Worm (Caenorhabditis elegans) whole organism, midembryonic: Measurements from ENCODE around the gene srh-52.

Experiments used
- T22C8.4 ChIP-seq: fragments of 200-800 bp; sonication (Bioruptor generic); IDR thresholded peaks from 2 replicates; pipeline ENCODE4 v1.3.6; 2022; ENCODE audit warnings: missing genetic modification characterization, missing compliant biosample characterization
- cog-1 ChIP-seq: sonication (generic microtip); optimal IDR thresholded peaks from 2 replicates; lab custom pipeline; 2016; ENCODE audit warnings: missing genetic modification characterization, missing compliant biosample characterization
- flt-1 ChIP-seq: fragments of 200-800 bp; sonication (Bioruptor generic); IDR thresholded peaks from 2 replicates; pipeline ENCODE4 v1.3.6; 2022; ENCODE audit warnings: missing genetic modification characterization, missing compliant biosample characterization
- klf-2 ChIP-seq: fragments of 200-800 bp; sonication (Bioruptor generic); conservative IDR thresholded peaks from 2 replicates; pipeline ENCODE4 v1.3.6; 2022; ENCODE audit warnings: missing genetic modification reagents, missing genetic modification characterization, missing compliant biosample characterization
- med-1 ChIP-seq: sonication (generic microtip); optimal IDR thresholded peaks from 2 replicates; lab custom pipeline; 2017; ENCODE audit warnings: missing genetic modification characterization, mild to moderate bottlenecking, missing compliant biosample characterization, antibody characterized with exemption, missing genetic modification reagents; ENCODE audit not compliant: insufficient read depth
- ref-1 ChIP-seq: fragments of 200-800 bp; sonication (Bioruptor generic); conservative IDR thresholded peaks from 2 replicates; pipeline ENCODE4 v1.3.6; 2022; ENCODE audit warnings: missing genetic modification reagents, missing genetic modification characterization, missing compliant biosample characterization
- tab-1 ChIP-seq: fragments of 200-800 bp; sonication (Bioruptor generic); IDR thresholded peaks from 2 replicates; pipeline ENCODE4 v1.3.6; 2022; ENCODE audit warnings: missing genetic modification characterization, missing compliant biosample characterization
- ztf-23 ChIP-seq: fragments of 200-800 bp; sonication (Bioruptor generic); IDR thresholded peaks from 2 replicates; pipeline ENCODE4 v1.3.6; 2022; ENCODE audit warnings: missing genetic modification reagents, missing genetic modification characterization, missing compliant biosample characterization
- ztf-29 ChIP-seq: fragments of 200-800 bp; sonication (Bioruptor generic); IDR thresholded peaks from 2 replicates; pipeline ENCODE4 v1.3.6; 2022; ENCODE audit warnings: missing genetic modification reagents, missing genetic modification characterization, missing compliant biosample characterization

srh-52 gene

DNA sequence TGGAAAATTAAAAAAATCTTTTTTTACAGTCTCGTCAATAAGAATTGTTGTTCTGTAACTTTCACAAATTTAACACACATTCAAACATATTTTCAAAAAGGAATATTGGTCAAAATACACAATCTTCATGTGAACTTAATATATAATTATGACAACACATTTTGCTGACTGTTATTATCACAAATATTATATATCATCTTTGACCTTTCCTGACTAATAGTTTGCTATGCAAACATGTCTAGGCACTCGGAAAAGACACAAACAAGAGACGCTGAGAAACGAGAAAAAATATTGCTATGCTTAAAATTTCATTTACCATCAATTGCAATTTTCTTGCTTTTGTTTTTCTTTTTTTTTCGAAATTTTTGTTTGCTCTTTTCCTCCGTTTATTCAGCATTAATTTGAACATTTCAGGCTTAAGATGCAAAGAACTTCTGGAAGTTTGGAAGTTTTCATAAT, 25.8 kb upstream of the srh-52 start, which contains the start of gene fbxa-135:
Gene fbxa-135 (plus strand): TSS at position 409 of the 459 bp plus-strand sequence.
- no peak for TF ChIP-seq ztf-23 (GFP tag; lab: Robert Waterston, UW)
- no peak for TF ChIP-seq T22C8.4 (GFP tag; lab: Robert Waterston, UW)
- TF ChIP-seq ztf-29 (GFP tag; lab: Robert Waterston, UW): no peak
- TF ChIP-seq tab-1 (GFP tag; lab: Robert Waterston, UW): no peak
- TF ChIP-seq cog-1 (tag; lab: Kevin White, UChicago): no peak
- no peak for TF ChIP-seq flt-1 (GFP tag; lab: Robert Waterston, UW)
- TF ChIP-seq med-1 (GFP tag; lab: Kevin White, UChicago): no peak
- TF ChIP-seq klf-2 (GFP tag; lab: Robert Waterston, UW): no peak
- no peak for TF ChIP-seq ref-1 (GFP tag; lab: Robert Waterston, UW)

DNA sequence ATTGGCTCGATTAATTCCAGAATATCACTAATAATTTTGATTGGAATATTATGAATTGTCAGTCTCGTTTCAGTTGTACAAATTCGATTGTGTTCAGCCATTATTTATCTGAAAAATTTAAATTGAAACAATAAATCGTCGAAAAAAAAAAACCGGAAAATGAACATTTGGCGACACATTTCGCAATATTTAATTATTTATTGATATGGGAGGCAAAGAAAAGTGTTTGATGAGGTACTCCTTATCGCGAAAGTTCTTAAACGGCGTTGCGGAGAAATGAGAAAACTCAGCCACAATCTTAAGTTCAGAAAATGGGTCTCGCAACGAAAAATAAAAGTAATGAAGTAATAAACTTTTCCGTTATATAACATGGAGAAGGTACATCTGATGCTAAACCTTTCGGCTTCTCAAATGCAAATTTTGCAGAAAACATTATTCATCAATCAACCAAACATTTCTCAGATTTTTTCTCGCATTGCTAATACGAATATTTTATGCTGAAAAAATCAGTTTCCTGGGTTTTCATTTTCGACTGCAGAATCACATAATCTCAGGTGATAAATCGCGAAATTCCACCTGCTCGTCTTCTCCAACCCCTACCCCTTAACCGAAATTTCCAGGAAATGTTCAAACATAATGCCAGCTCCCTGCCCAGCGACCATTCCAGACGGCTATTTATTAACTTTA, 23.7 kb upstream of the srh-52 start, which contains the start of the genes T06E6.15 and sri-7:
Gene T06E6.15 (minus strand): TSS at position 101 of the 687 bp plus-strand sequence.
Gene sri-7 (plus strand): TSS at position 637 of the 687 bp plus-strand sequence.
- TF ChIP-seq klf-2 (GFP tag; lab: Robert Waterston, UW) (no peak), ztf-23 (GFP tag; lab: Robert Waterston, UW) (no peak), tab-1 (GFP tag; lab: Robert Waterston, UW) (no peak), cog-1 (tag; lab: Kevin White, UChicago) (no peak), T22C8.4 (GFP tag; lab: Robert Waterston, UW) (no peak)

DNA sequence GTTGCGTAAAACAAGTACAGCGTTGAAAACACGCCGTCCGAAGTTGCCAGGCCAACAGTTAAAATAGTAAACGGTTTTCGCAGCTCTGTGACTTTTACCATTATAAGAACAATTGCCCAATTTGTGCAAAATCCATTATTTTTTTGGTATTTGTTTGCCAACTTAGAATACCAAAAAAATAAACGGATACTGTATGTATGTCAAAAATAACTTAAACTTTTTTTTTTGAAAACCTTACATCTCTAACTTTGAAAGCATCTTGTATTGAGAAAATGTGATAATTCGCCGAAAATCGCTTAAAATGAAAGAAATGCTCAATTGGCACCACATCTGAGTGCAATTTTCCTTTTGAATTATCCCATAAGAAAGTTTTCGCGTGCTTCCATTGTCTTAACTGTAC, 22.6 kb upstream of the srh-52 start, which contains the start of gene fbxa-199:
Gene fbxa-199 (minus strand): TSS at position 101 of the 400 bp plus-strand sequence.
- no peak for TF ChIP-seq ztf-29 (GFP tag; lab: Robert Waterston, UW)
- TF ChIP-seq flt-1 (GFP tag; lab: Robert Waterston, UW): no peak
- no peak for TF ChIP-seq ztf-23 (GFP tag; lab: Robert Waterston, UW)
- TF ChIP-seq med-1 (GFP tag; lab: Kevin White, UChicago): no peak
- TF ChIP-seq tab-1 (GFP tag; lab: Robert Waterston, UW): no peak
- no peak for TF ChIP-seq T22C8.4 (GFP tag; lab: Robert Waterston, UW)

DNA sequence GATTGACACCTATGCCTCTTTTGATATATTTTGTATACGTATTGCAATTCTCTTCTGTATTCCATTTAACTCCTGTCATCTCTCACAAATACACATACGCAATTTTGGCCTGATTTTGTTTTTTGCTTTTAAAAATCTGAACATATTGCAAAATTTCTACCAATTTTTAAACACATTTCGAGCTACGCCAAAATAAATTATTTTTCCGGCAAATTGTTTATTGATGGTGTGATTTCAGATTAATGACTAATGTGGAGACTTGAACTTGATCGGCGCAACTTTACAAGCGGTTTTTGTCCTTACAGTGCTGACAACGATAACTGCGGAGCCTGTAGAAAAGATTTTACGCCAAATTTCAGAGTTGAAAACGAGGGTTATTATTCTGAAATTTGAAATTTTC, 21.0 kb upstream of the srh-52 start:
- TF ChIP-seq ref-1 (GFP tag; lab: Robert Waterston, UW): no peak

DNA sequence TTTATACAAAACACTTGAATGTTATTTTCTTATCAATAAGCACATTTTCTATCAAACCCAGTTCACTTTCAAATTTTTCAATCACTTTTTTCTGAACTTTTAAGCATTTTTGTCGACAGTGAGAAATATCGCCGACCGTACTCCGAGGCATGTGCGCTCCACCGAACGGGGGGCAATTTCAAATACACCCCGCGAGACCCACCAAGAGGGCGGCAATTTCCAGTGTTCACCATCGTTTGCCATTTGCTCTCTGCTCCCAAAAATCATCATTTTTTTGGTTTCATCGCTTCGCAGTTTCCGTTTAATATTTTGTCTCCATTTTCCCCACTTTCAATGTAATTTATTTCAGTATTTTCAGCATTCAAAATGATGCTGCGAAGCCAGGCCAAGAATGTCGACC, 19.2 kb upstream of the srh-52 start, which contains the start of gene cyb-3:
Gene cyb-3 (plus strand): TSS at position 350 of the 400 bp plus-strand sequence.
- no peak for TF ChIP-seq flt-1 (GFP tag; lab: Robert Waterston, UW)
- TF ChIP-seq ztf-23 (GFP tag; lab: Robert Waterston, UW): no peak
- no peak for TF ChIP-seq tab-1 (GFP tag; lab: Robert Waterston, UW)
- no peak for TF ChIP-seq med-1 (GFP tag; lab: Kevin White, UChicago)
- TF ChIP-seq cog-1 (tag; lab: Kevin White, UChicago): no peak
- no peak for TF ChIP-seq klf-2 (GFP tag; lab: Robert Waterston, UW)
- TF ChIP-seq T22C8.4 (GFP tag; lab: Robert Waterston, UW): no peak
- no peak for TF ChIP-seq ref-1 (GFP tag; lab: Robert Waterston, UW)
- TF ChIP-seq ztf-29 (GFP tag; lab: Robert Waterston, UW): no peak

DNA sequence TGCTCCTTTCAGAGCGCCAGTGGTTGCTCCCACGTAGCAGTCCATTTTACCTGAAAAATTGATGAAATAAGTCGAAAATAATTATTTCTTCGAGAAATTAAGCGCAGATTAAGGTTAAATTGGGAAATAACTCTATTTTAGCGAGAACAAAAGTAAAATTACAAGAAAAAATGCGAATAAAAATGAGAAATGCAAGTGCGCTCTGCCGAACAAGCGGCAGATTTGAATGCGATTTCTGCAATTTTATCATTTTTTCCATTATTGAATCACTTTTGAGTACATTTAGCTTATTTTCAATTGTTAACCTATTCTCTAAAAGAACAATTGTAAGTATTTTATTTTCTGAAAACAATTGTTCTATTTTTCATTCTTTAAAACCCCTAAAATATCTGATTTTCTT, 18.8 kb upstream of the srh-52 start, which contains the start of gene T06E6.1:
Gene T06E6.1 (minus strand): TSS at position 56 of the 400 bp plus-strand sequence.
- TF ChIP-seq cog-1 (tag; lab: Kevin White, UChicago) (no peak), ztf-23 (GFP tag; lab: Robert Waterston, UW) (no peak), T22C8.4 (GFP tag; lab: Robert Waterston, UW) (no peak), flt-1 (GFP tag; lab: Robert Waterston, UW) (no peak), tab-1 (GFP tag; lab: Robert Waterston, UW) (no peak), klf-2 (GFP tag; lab: Robert Waterston, UW) (no peak), ref-1 (GFP tag; lab: Robert Waterston, UW) (no peak), ztf-29 (GFP tag; lab: Robert Waterston, UW) (no peak)

DNA sequence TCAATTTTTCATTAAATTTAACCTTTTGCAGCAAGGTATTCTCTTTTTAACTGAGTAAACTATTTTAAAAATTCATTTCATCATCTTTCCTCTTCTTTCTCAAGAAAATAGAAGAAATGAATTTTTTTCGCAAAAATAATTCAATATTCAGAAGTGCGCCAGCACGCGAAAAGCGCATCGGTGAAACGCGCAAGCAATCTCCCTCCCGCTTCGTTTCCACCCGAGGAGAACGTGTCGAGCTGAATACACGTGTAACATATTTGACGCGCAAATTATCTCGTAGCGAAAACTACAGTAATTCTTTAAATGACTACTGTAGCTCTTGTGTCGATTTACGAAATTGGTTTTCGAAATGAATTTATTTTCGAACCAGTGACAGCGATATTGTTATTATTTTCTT, 15.9 kb upstream of the srh-52 start:
- TF ChIP-seq flt-1 (GFP tag; lab: Robert Waterston, UW): no peak
- TF ChIP-seq klf-2 (GFP tag; lab: Robert Waterston, UW): no peak
- no peak for TF ChIP-seq ref-1 (GFP tag; lab: Robert Waterston, UW)
- TF ChIP-seq cog-1 (tag; lab: Kevin White, UChicago): no peak
- no peak for TF ChIP-seq med-1 (GFP tag; lab: Kevin White, UChicago)
- no peak for TF ChIP-seq T22C8.4 (GFP tag; lab: Robert Waterston, UW)
- TF ChIP-seq tab-1 (GFP tag; lab: Robert Waterston, UW): no peak
- no peak for TF ChIP-seq ztf-23 (GFP tag; lab: Robert Waterston, UW)
- no peak for TF ChIP-seq ztf-29 (GFP tag; lab: Robert Waterston, UW)

DNA sequence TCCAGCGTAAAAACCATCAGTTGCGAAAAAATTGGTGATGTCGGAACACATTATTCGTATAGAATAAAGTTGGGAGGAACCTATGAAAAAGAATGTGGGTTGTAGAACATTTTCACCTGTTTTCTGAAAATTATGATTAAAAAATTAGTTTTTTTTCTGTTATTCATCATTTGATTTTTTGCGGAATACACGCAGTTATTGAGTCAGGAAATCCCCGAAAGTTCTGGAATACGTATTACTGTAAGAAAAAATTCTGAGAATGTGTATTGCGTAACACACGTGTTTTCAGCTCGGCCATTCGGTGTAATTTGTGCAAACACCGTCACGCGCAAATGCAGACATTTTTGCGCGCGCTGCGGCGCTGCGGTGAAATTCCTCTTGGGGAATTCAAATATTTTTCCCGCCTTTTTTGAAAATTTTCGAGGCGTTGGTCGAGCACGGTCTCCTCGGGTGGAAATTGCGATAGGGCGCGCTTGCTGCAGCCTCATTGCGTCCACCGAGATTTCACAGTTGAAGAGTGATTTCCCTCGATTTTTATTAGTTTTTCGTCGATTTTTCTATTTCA, 12.8 kb upstream of the srh-52 start, which contains the start of gene srh-170:
Gene srh-170 (minus strand): TSS at position 51 of the 565 bp plus-strand sequence.
- TF ChIP-seq tab-1 (GFP tag; lab: Robert Waterston, UW): no peak
- no peak for TF ChIP-seq ztf-29 (GFP tag; lab: Robert Waterston, UW)

DNA sequence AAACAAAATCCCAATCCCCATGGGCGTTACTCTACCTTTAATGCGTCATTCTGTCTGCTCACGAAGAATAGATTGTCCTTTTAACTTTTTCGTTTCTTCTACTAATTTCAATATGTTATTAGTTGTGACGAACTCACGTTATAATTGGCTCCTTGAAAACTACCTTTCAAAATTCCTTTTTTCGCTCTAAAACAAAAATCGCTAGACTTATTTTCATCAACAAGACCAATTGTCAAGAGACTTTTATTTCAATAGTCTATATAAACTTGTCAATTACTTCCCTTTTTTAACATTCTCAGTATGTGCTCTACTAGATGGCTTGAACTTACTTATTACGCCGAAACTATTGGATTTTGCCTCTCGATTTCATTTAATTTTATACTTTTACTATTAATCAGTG, 8.6 kb upstream of the srh-52 start, which contains the start of gene str-102:
Gene str-102 (plus strand): TSS at position 301 of the 400 bp plus-strand sequence.
- TF ChIP-seq ztf-23 (GFP tag; lab: Robert Waterston, UW) (no peak), klf-2 (GFP tag; lab: Robert Waterston, UW) (no peak), med-1 (GFP tag; lab: Kevin White, UChicago) (no peak), tab-1 (GFP tag; lab: Robert Waterston, UW) (no peak), ref-1 (GFP tag; lab: Robert Waterston, UW) (no peak), ztf-29 (GFP tag; lab: Robert Waterston, UW) (no peak), cog-1 (tag; lab: Kevin White, UChicago) (no peak), flt-1 (GFP tag; lab: Robert Waterston, UW) (no peak), T22C8.4 (GFP tag; lab: Robert Waterston, UW) (no peak)
